Fruit fly (Drosophila melanogaster): ENCODE data around the gene Es2.

- TF ChIP-seq CG8478 (optimal IDR thresholded peaks at IDR 0.05) (no peak), CTCF (optimal IDR thresholded peaks at IDR 0.05) (no peak)
Observed at dm6 chrX:8421449-8421795, 39.9 kb upstream of the Es2 start.
